Fruit fly (Drosophila melanogaster) whole organism, embryonic: ENCODE measurements around the gene kibra.

Experiments used
- ATbp ChIP-seq: fragments of 200-800 bp; sonication (Bioruptor generic); optimal IDR thresholded peaks from 2 replicates; lab custom pipeline; 2017; ENCODE audit warnings: missing biosample characterization, mild to moderate bottlenecking, missing genetic modification characterization, missing genetic modification reagents
- Abd-B ChIP-seq: fragments of 200-800 bp; sonication (Bioruptor generic); optimal IDR thresholded peaks from 2 replicates; lab custom pipeline; 2018; ENCODE audit warnings: missing biosample characterization, mild to moderate bottlenecking, missing genetic modification characterization, moderate library complexity
- Awh ChIP-seq: fragments of 200-800 bp; sonication (Bioruptor generic); IDR thresholded peaks from 2 replicates; pipeline ENCODE4, ENCODE4 v1.3.6; 2022; ENCODE audit warnings: missing biosample characterization, missing genetic modification characterization
- CG11723 ChIP-seq: fragments of 200-800 bp; sonication (Bioruptor generic); optimal IDR thresholded peaks from 2 replicates; lab custom pipeline; 2017; ENCODE audit warnings: missing biosample characterization, mild to moderate bottlenecking, missing genetic modification characterization
- CG12236 ChIP-seq: fragments of 200-800 bp; sonication (Bioruptor generic); optimal IDR thresholded peaks from 2 replicates; lab custom pipeline; 2016; ENCODE audit warnings: missing biosample characterization, missing genetic modification characterization
- CG12659 ChIP-seq: fragments of 200-800 bp; sonication (Bioruptor generic); optimal IDR thresholded peaks from 3 replicates; lab custom pipeline; 2017; ENCODE audit warnings: mild to moderate bottlenecking, missing biosample characterization, missing genetic modification reagents, missing genetic modification characterization
- CG15479 ChIP-seq: fragments of 200-800 bp; sonication (Bioruptor generic); optimal IDR thresholded peaks from 3 replicates; lab custom pipeline; 2019; ENCODE audit warnings: missing biosample characterization, mild to moderate bottlenecking, missing genetic modification characterization, moderate library complexity
- CG16779 ChIP-seq: fragments of 200-800 bp; sonication (Bioruptor generic); IDR thresholded peaks from 2 replicates; pipeline ENCODE4 v1.3.6; 2022; ENCODE audit warnings: missing biosample characterization, missing genetic modification characterization
- CG17359 ChIP-seq: fragments of 200-800 bp; sonication (Bioruptor generic); optimal IDR thresholded peaks from 3 replicates; lab custom pipeline; 2018; ENCODE audit warnings: missing biosample characterization, mild to moderate bottlenecking, missing genetic modification characterization, moderate library complexity
- CG2129 ChIP-seq: fragments of 200-800 bp; sonication (Bioruptor generic); IDR thresholded peaks from 2 replicates; pipeline ENCODE4 v1.3.6; 2022; ENCODE audit warnings: missing biosample characterization, missing genetic modification characterization; ENCODE audit not compliant: partially characterized antibody
- CG2678 ChIP-seq: fragments of 200-800 bp; sonication (Bioruptor generic); optimal IDR thresholded peaks from 3 replicates; lab custom pipeline; 2019; ENCODE audit warnings: missing biosample characterization, mild to moderate bottlenecking, missing genetic modification characterization, moderate library complexity
- CG31224 ChIP-seq: fragments of 200-800 bp; sonication (Bioruptor generic); IDR thresholded peaks from 2 replicates; pipeline ENCODE4 v1.3.6; 2022; ENCODE audit warnings: missing biosample characterization, missing genetic modification characterization
- CG33557 ChIP-seq: fragments of 200-800 bp; sonication (Bioruptor generic); optimal IDR thresholded peaks from 2 replicates; lab custom pipeline; 2019; ENCODE audit warnings: missing biosample characterization, mild to moderate bottlenecking, missing genetic modification characterization, moderate library complexity
- CG6813 ChIP-seq: fragments of 200-800 bp; sonication (Bioruptor generic); optimal IDR thresholded peaks from 2 replicates; lab custom pipeline; 2017; ENCODE audit warnings: missing biosample characterization, missing genetic modification characterization, mild to moderate bottlenecking, moderate library complexity, missing genetic modification reagents
- CG8388 ChIP-seq: fragments of 200-800 bp; sonication (Bioruptor generic); optimal IDR thresholded peaks from 2 replicates; lab custom pipeline; 2019; ENCODE audit warnings: missing biosample characterization, mild to moderate bottlenecking, missing genetic modification characterization, moderate library complexity
- Dp ChIP-seq: fragments of 200-800 bp; sonication (Bioruptor generic); optimal IDR thresholded peaks from 2 replicates; lab custom pipeline; 2018; ENCODE audit warnings: missing biosample characterization, mild to moderate bottlenecking, missing genetic modification characterization, moderate library complexity
- Hsf ChIP-seq: fragments of 200-800 bp; sonication (Bioruptor generic); optimal IDR thresholded peaks from 3 replicates; lab custom pipeline; 2016; ENCODE audit warnings: missing biosample characterization, missing genetic modification characterization
- Max ChIP-seq: fragments of 200-800 bp; sonication (Bioruptor generic); optimal IDR thresholded peaks from 2 replicates; lab custom pipeline; 2016; ENCODE audit warnings: missing biosample characterization, mild to moderate bottlenecking, missing genetic modification characterization
- Med ChIP-seq: fragments of 200-800 bp; sonication (Bioruptor generic); peaks from one replicate; lab custom pipeline; 2016; ENCODE audit warnings: missing biosample characterization, missing genetic modification characterization, mild to moderate bottlenecking, inconsistent platforms, moderate library complexity
- Neu2 ChIP-seq: fragments of 200-800 bp; sonication (Bioruptor generic); optimal IDR thresholded peaks from 3 replicates; lab custom pipeline; 2016; ENCODE audit warnings: missing biosample characterization, missing genetic modification characterization, borderline replicate concordance
- Sox100B ChIP-seq: fragments of 200-800 bp; sonication (Bioruptor generic); optimal IDR thresholded peaks from 3 replicates; lab custom pipeline; 2018; ENCODE audit warnings: missing biosample characterization, mild to moderate bottlenecking, missing genetic modification characterization
- Stat92E ChIP-seq, 3 experiments: fragments of >200 bp in 2 of 3; fragments of 200-800 bp in 1 of 3; sonication (Bioruptor generic) in 1 of 3; optimal IDR thresholded peaks; 2 replicates each; lab custom pipeline; 2017 to 2019; ENCODE audit warnings: missing biosample characterization in 3 of 3, missing genetic modification characterization in 3 of 3, mild to moderate bottlenecking in 1 of 3, moderate library complexity in 1 of 3
- Vsx1 ChIP-seq: fragments of 200-800 bp; sonication (Bioruptor generic); optimal IDR thresholded peaks from 2 replicates; lab custom pipeline; 2017; ENCODE audit warnings: missing biosample characterization, mild to moderate bottlenecking, missing genetic modification characterization, missing genetic modification reagents
- ara ChIP-seq: fragments of 200-800 bp; sonication (Bioruptor generic); IDR thresholded peaks from 2 replicates; pipeline ENCODE4 v1.3.6; 2022; ENCODE audit warnings: missing biosample characterization, missing genetic modification characterization
- bbx ChIP-seq: fragments of 200-800 bp; sonication (Bioruptor generic); IDR thresholded peaks from 2 replicates; pipeline ENCODE4 v1.3.6; 2022; ENCODE audit warnings: missing biosample characterization, missing genetic modification characterization; ENCODE audit not compliant: partially characterized antibody
- bsh ChIP-seq, 2 experiments: fragments of 200-800 bp; sonication (Bioruptor generic); optimal IDR thresholded peaks; 2 replicates each; lab custom pipeline; 2017 to 2018; ENCODE audit warnings: mild to moderate bottlenecking in 2 of 2, missing biosample characterization in 2 of 2, missing genetic modification characterization in 2 of 2, moderate library complexity in 1 of 2
- cg ChIP-seq: fragments of 200-800 bp; sonication (Bioruptor generic); optimal IDR thresholded peaks from 3 replicates; lab custom pipeline; 2019; ENCODE audit warnings: missing biosample characterization, mild to moderate bottlenecking, missing genetic modification characterization, moderate library complexity
- chn ChIP-seq: fragments of 200-800 bp; sonication (Bioruptor generic); optimal IDR thresholded peaks from 2 replicates; lab custom pipeline; 2016; ENCODE audit warnings: missing biosample characterization, missing genetic modification characterization
- cwo ChIP-seq: fragments of 200-800 bp; sonication (Bioruptor generic); optimal IDR thresholded peaks from 3 replicates; lab custom pipeline; 2017; ENCODE audit warnings: missing biosample characterization, missing genetic modification characterization, mild to moderate bottlenecking, moderate library complexity, missing genetic modification reagents
- dpn ChIP-seq, 2 experiments: fragments of 200-800 bp; sonication (Bioruptor generic); optimal IDR thresholded peaks; 3 replicates each; lab custom pipeline; 2016; ENCODE audit warnings: missing biosample characterization in 2 of 2, missing genetic modification characterization in 2 of 2
- eyg ChIP-seq: fragments of 200-800 bp; sonication (Bioruptor generic); optimal IDR thresholded peaks from 3 replicates; lab custom pipeline; 2016; ENCODE audit warnings: missing biosample characterization, missing genetic modification characterization
- gcm2 ChIP-seq: fragments of 200-800 bp; sonication (Bioruptor generic); optimal IDR thresholded peaks from 2 replicates; lab custom pipeline; 2016; ENCODE audit warnings: missing biosample characterization, missing genetic modification characterization
- grn ChIP-seq: fragments of 200-800 bp; sonication (Bioruptor generic); optimal IDR thresholded peaks from 3 replicates; lab custom pipeline; 2017; ENCODE audit warnings: missing biosample characterization, missing genetic modification characterization
- lilli ChIP-seq: fragments of 200-800 bp; sonication (Bioruptor generic); optimal IDR thresholded peaks from 3 replicates; lab custom pipeline; 2016; ENCODE audit warnings: missing biosample characterization, missing genetic modification characterization
- lov ChIP-seq, 2 experiments: fragments of 200-800 bp in 1 of 2; fragments of >200 bp in 1 of 2; sonication (Bioruptor generic) in 1 of 2; IDR thresholded peaks in 1 of 2; optimal IDR thresholded peaks in 1 of 2; 2 replicates in 1 of 2; 3 replicates in 1 of 2; pipeline versions ENCODE4 v1.3.6 to Lab custom; 2017 to 2022; ENCODE audit warnings: missing biosample characterization in 1 of 2, missing genetic modification characterization in 1 of 2
- nerfin-1 ChIP-seq: fragments of 200-800 bp; sonication (Bioruptor generic); optimal IDR thresholded peaks from 3 replicates; lab custom pipeline; 2019; ENCODE audit warnings: missing biosample characterization, mild to moderate bottlenecking, missing genetic modification characterization, moderate library complexity
- psq ChIP-seq: fragments of 200-800 bp; sonication (Bioruptor generic); optimal IDR thresholded peaks from 2 replicates; lab custom pipeline; 2017; ENCODE audit warnings: missing biosample characterization, missing genetic modification characterization
- repo ChIP-seq: fragments of 200-800 bp; sonication (Bioruptor generic); optimal IDR thresholded peaks from 2 replicates; lab custom pipeline; 2016; ENCODE audit warnings: missing biosample characterization, missing genetic modification characterization
- shn ChIP-seq: fragments of 200-800 bp; sonication (Bioruptor generic); optimal IDR thresholded peaks from 3 replicates; lab custom pipeline; 2016; ENCODE audit warnings: missing biosample characterization, missing genetic modification characterization
- sima ChIP-seq: fragments of 200-800 bp; sonication (Bioruptor generic); optimal IDR thresholded peaks from 2 replicates; lab custom pipeline; 2016; ENCODE audit warnings: missing biosample characterization, missing genetic modification characterization
- slou ChIP-seq: fragments of 200-800 bp; sonication (Bioruptor generic); optimal IDR thresholded peaks from 3 replicates; lab custom pipeline; 2016; ENCODE audit warnings: missing biosample characterization, missing genetic modification characterization
- slp2 ChIP-seq: fragments of 200-800 bp; sonication (Bioruptor generic); optimal IDR thresholded peaks from 2 replicates; lab custom pipeline; 2016; ENCODE audit warnings: missing biosample characterization, missing genetic modification characterization
- tap ChIP-seq: fragments of 200-800 bp; optimal IDR thresholded peaks from 3 replicates; lab custom pipeline; 2019; ENCODE audit warnings: missing biosample characterization, mild to moderate bottlenecking, missing genetic modification characterization, moderate library complexity
- toy ChIP-seq: fragments of 200-800 bp; sonication (Bioruptor generic); IDR thresholded peaks from 2 replicates; pipeline ENCODE4 v1.3.6; 2022; ENCODE audit warnings: missing biosample characterization, missing genetic modification characterization
- trem ChIP-seq: fragments of 200-800 bp; optimal IDR thresholded peaks from 3 replicates; lab custom pipeline; 2019; ENCODE audit warnings: missing biosample characterization, mild to moderate bottlenecking, missing genetic modification characterization, moderate library complexity
- vvl ChIP-seq: fragments of 200-800 bp; sonication (Bioruptor generic); IDR thresholded peaks from 2 replicates; pipeline ENCODE4 v1.3.6; 2022; ENCODE audit warnings: missing biosample characterization, missing genetic modification characterization
- zfh1 ChIP-seq: fragments of 200-800 bp; sonication (Bioruptor generic); IDR thresholded peaks from 3 replicates; pipeline ENCODE4 v1.3.6; 2022; ENCODE audit warnings: missing biosample characterization, missing genetic modification characterization

The kibra gene

DNA sequence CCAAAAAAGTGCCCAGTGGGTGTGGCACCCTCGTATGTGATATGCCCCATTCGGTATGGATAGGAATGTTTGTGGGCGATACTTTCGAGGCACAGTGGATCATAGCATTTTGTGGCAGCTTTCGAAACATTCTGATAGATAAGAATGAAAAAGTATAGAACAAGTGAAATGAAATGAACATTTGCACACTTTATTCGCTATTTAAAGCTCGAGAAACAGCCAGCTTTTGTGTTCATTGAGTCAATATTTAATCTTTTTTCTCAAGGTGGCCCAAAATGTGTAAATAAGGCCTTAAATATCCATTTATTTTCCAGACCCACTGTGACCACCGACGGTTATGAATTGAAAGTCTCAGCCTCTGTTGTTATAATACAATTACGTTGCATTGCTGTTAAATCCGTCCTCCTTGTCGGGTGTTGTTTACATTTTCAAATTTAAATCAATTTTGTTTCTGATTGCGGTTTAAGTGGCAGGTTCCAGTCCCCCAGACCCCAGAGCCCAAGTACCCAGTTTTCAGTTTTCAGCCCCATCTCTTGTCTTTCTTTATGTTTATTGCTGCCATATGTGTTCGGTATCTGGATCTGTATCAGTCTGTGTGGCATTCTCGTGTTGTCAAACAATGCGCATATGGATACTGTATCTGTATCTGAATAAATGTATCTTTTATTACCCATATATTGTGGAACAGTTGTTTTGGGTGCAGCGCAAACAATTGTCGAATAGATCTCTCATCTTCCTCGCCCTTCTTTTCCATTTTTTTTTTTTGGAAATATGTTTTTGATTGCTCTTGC, 20.5 kb upstream of the kibra start (continued):
- TF ChIP-seq ara (GFP tag; lab: Robert Waterston, UW) (peak; percentile 52; the same call in 1 of the 2 replicates), CG8388 (GFP tag; lab: Kevin White, UChicago) (peak; percentile 93), vvl (GFP tag; lab: Robert Waterston, UW) (peak; percentile 35; the same call in 1 of the 2 replicates), Sox100B (GFP tag; lab: Kevin White, UChicago) (peak; percentile 23), dpn (GFP tag; optimal IDR thresholded peaks at IDR 0.05; lab: Kevin White, UChicago) (peak in 1 of 2 experiments; percentile 11), bbx (GFP tag; lab: Robert Waterston, UW) (no peak), tap (tag; lab: Kevin White, UChicago) (no peak), Abd-B (GFP tag; lab: Kevin White, UChicago) (peak; percentile 11), CG2129 (GFP tag; lab: Robert Waterston, UW) (no peak), Awh (no peak), toy (0 out of 2 replicates have a peak, but pooled peaks have one; percentile 30), trem (peak; percentile 3), repo (GFP tag; lab: Kevin White, UChicago) (no peak), CG33557 (GFP tag; lab: Kevin White, UChicago) (no peak), lov (optimal IDR thresholded peaks at IDR 0.05; lab: Kevin White, UChicago) (no peak), lov (GFP tag; IDR thresholded peaks at IDR 0.05; lab: Robert Waterston, UW) (no peak), eyg (GFP tag; lab: Kevin White, UChicago) (no peak), sima (GFP tag; lab: Kevin White, UChicago) (no peak), Hsf (GFP tag; lab: Kevin White, UChicago) (peak; percentile 6), CG31224 (GFP tag; lab: Robert Waterston, UW) (no peak), Neu2 (GFP tag; lab: Kevin White, UChicago) (no peak), chn (GFP tag; lab: Kevin White, UChicago) (no peak), gcm2 (GFP tag; lab: Kevin White, UChicago) (no peak), Med (GFP tag; lab: Kevin White, UChicago) (peak; percentile 74), CG2678 (tag; lab: Kevin White, UChicago) (peak; percentile 49), bsh (GFP tag; optimal IDR thresholded peaks at IDR 0.05; lab: Kevin White, UChicago) (peak in 1 of 2 experiments; percentile 72), CG15479 (GFP tag; lab: Kevin White, UChicago) (no peak), CG17359 (tag; lab: Kevin White, UChicago) (peak; percentile 43), CG16779 (GFP tag; lab: Robert Waterston, UW) (no peak), psq (no peak), shn (GFP tag; lab: Kevin White, UChicago) (no peak), slou (GFP tag; lab: Kevin White, UChicago) (no peak), CG11723 (GFP tag; lab: Kevin White, UChicago) (no peak), cwo (GFP tag; lab: Kevin White, UChicago) (no peak), Max (GFP tag; lab: Kevin White, UChicago) (no peak), nerfin-1 (peak; percentile 6), grn (GFP tag; lab: Kevin White, UChicago) (no peak), zfh1 (GFP tag; lab: Robert Waterston, UW) (0 out of 3 replicates have a peak, but pooled peaks have one; percentile 31), CG12659 (GFP tag; lab: Kevin White, UChicago) (peak; percentile 27), Dp (GFP tag; lab: Kevin White, UChicago) (no peak), Stat92E (GFP tag; optimal IDR thresholded peaks at IDR 0.05; lab: Kevin White, UChicago) (no peak), ATbp (GFP tag; lab: Kevin White, UChicago) (peak; percentile 51), cg (peak; percentile 1), CG6813 (no peak), CG12236 (GFP tag; lab: Kevin White, UChicago) (no peak), slp2 (GFP tag; lab: Kevin White, UChicago) (peak; percentile 19), Vsx1 (GFP tag; lab: Kevin White, UChicago) (no peak), lilli (GFP tag; lab: Kevin White, UChicago) (no peak)
